Worm (Caenorhabditis elegans): ENCODE results near the gene pcyt-2.2.

- TF ChIP-seq ces-1 (GFP tag; optimal IDR thresholded peaks at IDR 0.05) = no peak
- no peak for TF ChIP-seq nhr-11 (tag; optimal IDR thresholded peaks at IDR 0.05)
- TF ChIP-seq nhr-25 (tag; optimal IDR thresholded peaks at IDR 0.05; ENCODE audit: borderline replicate concordance, insufficient read depth) = no peak
- no peak for TF ChIP-seq D1046.2 (GFP tag; IDR thresholded peaks at IDR 0.05)
- TF ChIP-seq nhr-237 (tag; optimal IDR thresholded peaks at IDR 0.05) = no peak
- TF ChIP-seq hlh-11 (tag; optimal IDR thresholded peaks at IDR 0.05) = no peak
- no peak for TF ChIP-seq nhr-28 (tag; optimal IDR thresholded peaks at IDR 0.05)
- no peak for TF ChIP-seq pha-4 (GFP tag; IDR thresholded peaks at IDR 0.05)
- no peak for TF ChIP-seq pha-4 (tag; optimal IDR thresholded peaks at IDR 0.05)
- TF ChIP-seq mep-1 (tag; optimal IDR thresholded peaks at IDR 0.05) = no peak
- TF ChIP-seq mdl-1 (tag; optimal IDR thresholded peaks at IDR 0.05) = no peak
These were observed 32.0 kb downstream of the pcyt-2.2 start for ce11 chrX:7916076-7916475.

Data from whole organism, L4 larva.